Worm (Caenorhabditis elegans) whole organism, L4/young adult: ENCODE results near the gene gid-2.

Experiments used
- W03F9.2 ChIP-seq: fragments of 150-350 bp; optimal IDR thresholded peaks from 2 replicates; lab custom pipeline; 2014; ENCODE audit warnings: missing biosample characterization, missing genetic modification characterization
- dao-5 ChIP-seq: sonication (generic microtip); optimal IDR thresholded peaks from 2 replicates; lab custom pipeline; 2016; ENCODE audit warnings: missing genotype, missing genetic modification characterization, moderate library complexity, missing compliant biosample characterization
- him-1 ChIP-seq: sonication (generic microtip); optimal IDR thresholded peaks from 2 replicates; lab custom pipeline; 2016; ENCODE audit warnings: missing genotype, missing genetic modification reagents, missing genetic modification characterization, missing compliant biosample characterization

DNA sequence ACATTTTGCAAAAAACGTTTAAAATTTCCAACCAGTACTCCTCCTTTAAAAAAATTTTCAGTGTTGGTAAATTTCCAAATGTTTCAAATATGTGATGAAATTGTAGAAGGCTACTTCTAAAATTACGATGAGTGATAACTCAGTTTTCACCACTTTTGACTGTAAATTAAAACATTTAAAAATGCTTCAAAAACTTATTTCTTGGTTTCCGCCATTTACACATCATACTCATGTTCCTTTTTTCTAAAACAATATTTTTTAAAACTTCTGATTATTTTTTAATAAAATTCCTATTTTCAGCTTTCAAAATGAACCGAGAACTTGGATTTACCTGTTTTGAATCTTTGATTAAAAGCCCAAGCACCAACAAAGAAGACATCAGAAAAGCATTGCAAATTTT, 35.0 kb downstream of the gid-2 start, which contains the start of gene C43H6.4:
- TF ChIP-seq him-1 (no peak), dao-5 (tag; lab: Kevin White, UChicago) (no peak), W03F9.2 (tag; lab: Kevin White, UChicago) (no peak)
